Fruit fly (Drosophila melanogaster) whole organism, embryonic: ENCODE results near the gene DopEcR.
A peak's percentile ranks its signal among the peaks of the same experiment; 100 is the strongest.

ENCODE experiments used
- Atf6 ChIP-seq: fragments of 200-800 bp; sonication (Bioruptor generic); IDR thresholded peaks from 2 replicates; pipeline ENCODE4 v1.3.6; 2022; ENCODE audit warnings: missing biosample characterization, missing genetic modification characterization
- Awh ChIP-seq: fragments of 200-800 bp; sonication (Bioruptor generic); IDR thresholded peaks from 2 replicates; pipeline ENCODE4, ENCODE4 v1.3.6; 2022; ENCODE audit warnings: missing biosample characterization, missing genetic modification characterization
- B-H2 ChIP-seq: fragments of 200-800 bp; sonication (Bioruptor generic); optimal IDR thresholded peaks from 2 replicates; lab custom pipeline; 2018; ENCODE audit warnings: missing biosample characterization, mild to moderate bottlenecking, missing genetic modification characterization
- CG12104 ChIP-seq: fragments of 200-800 bp; sonication (Bioruptor generic); optimal IDR thresholded peaks from 3 replicates; lab custom pipeline; 2016; ENCODE audit warnings: missing biosample characterization, missing genetic modification characterization
- CG12391 ChIP-seq: fragments of 200-800 bp; sonication (Bioruptor generic); optimal IDR thresholded peaks from 3 replicates; lab custom pipeline; 2018; ENCODE audit warnings: missing biosample characterization, mild to moderate bottlenecking, missing genetic modification characterization, moderate library complexity
- CG12659 ChIP-seq: fragments of 200-800 bp; sonication (Bioruptor generic); optimal IDR thresholded peaks from 3 replicates; lab custom pipeline; 2017; ENCODE audit warnings: mild to moderate bottlenecking, missing biosample characterization, missing genetic modification reagents, missing genetic modification characterization
- CG12769 ChIP-seq: fragments of 200-800 bp; sonication (Bioruptor generic); optimal IDR thresholded peaks from 2 replicates; lab custom pipeline; 2019; ENCODE audit warnings: missing biosample characterization, mild to moderate bottlenecking, missing genetic modification characterization, moderate library complexity
- CG1603 ChIP-seq: fragments of 200-800 bp; sonication (Bioruptor generic); optimal IDR thresholded peaks from 2 replicates; lab custom pipeline; 2019; ENCODE audit warnings: missing biosample characterization, mild to moderate bottlenecking, missing genetic modification characterization, moderate library complexity
- CG17829 ChIP-seq: fragments of 200-800 bp; optimal IDR thresholded peaks from 2 replicates; lab custom pipeline; 2019; ENCODE audit warnings: missing biosample characterization, mild to moderate bottlenecking, missing genetic modification characterization, moderate library complexity
- CG17912 ChIP-seq: fragments of 200-800 bp; sonication (Bioruptor generic); optimal IDR thresholded peaks from 2 replicates; lab custom pipeline; 2018; ENCODE audit warnings: missing biosample characterization, mild to moderate bottlenecking, missing genetic modification characterization
- CG18011 ChIP-seq: fragments of 200-800 bp; sonication (Bioruptor generic); optimal IDR thresholded peaks from 2 replicates; lab custom pipeline; 2017; ENCODE audit warnings: missing biosample characterization, missing genetic modification characterization, mild to moderate bottlenecking, moderate library complexity, missing genotype
- CG2129 ChIP-seq: fragments of 200-800 bp; sonication (Bioruptor generic); IDR thresholded peaks from 2 replicates; pipeline ENCODE4 v1.3.6; 2022; ENCODE audit warnings: missing biosample characterization, missing genetic modification characterization; ENCODE audit not compliant: partially characterized antibody
- CG2875 ChIP-seq: fragments of 200-800 bp; sonication (Bioruptor generic); optimal IDR thresholded peaks from 2 replicates; lab custom pipeline; 2017; ENCODE audit warnings: missing biosample characterization, mild to moderate bottlenecking, missing genetic modification characterization, missing genetic modification reagents
- CG3281 ChIP-seq: fragments of 200-800 bp; sonication (Bioruptor generic); optimal IDR thresholded peaks from 3 replicates; lab custom pipeline; 2017; ENCODE audit warnings: missing biosample characterization, mild to moderate bottlenecking, missing genetic modification characterization
- CG3407 ChIP-seq: fragments of 200-800 bp; sonication (Bioruptor generic); optimal IDR thresholded peaks from 2 replicates; lab custom pipeline; 2018; ENCODE audit warnings: missing biosample characterization, mild to moderate bottlenecking, missing genetic modification characterization
- CG3838 ChIP-seq: fragments of 200-800 bp; sonication (Bioruptor generic); optimal IDR thresholded peaks from 3 replicates; lab custom pipeline; 2016; ENCODE audit warnings: missing biosample characterization, missing genetic modification characterization
- CG3995 ChIP-seq: fragments of 200-800 bp; sonication (Bioruptor generic); optimal IDR thresholded peaks from 3 replicates; lab custom pipeline; 2016; ENCODE audit warnings: missing biosample characterization, missing genetic modification characterization
- CG7745 ChIP-seq: fragments of 200-800 bp; sonication (Bioruptor generic); optimal IDR thresholded peaks from 2 replicates; lab custom pipeline; 2018; ENCODE audit warnings: missing biosample characterization, mild to moderate bottlenecking, missing genetic modification characterization, moderate library complexity
- CG8924 ChIP-seq: fragments of 200-800 bp; optimal IDR thresholded peaks from 3 replicates; lab custom pipeline; 2019; ENCODE audit warnings: missing biosample characterization, mild to moderate bottlenecking, missing genetic modification characterization, moderate library complexity
- CG9609 ChIP-seq: fragments of 200-800 bp; sonication (Bioruptor generic); optimal IDR thresholded peaks from 3 replicates; lab custom pipeline; 2016; ENCODE audit warnings: missing biosample characterization, missing genetic modification characterization
- CG9932 ChIP-seq: fragments of 200-800 bp; sonication (Bioruptor generic); IDR thresholded peaks from 2 replicates; pipeline ENCODE4 v1.3.6; 2022; ENCODE audit warnings: missing biosample characterization, missing genetic modification characterization
- CkIIα-i1 ChIP-seq: fragments of 200-800 bp; sonication (Bioruptor generic); IDR thresholded peaks from 2 replicates; pipeline ENCODE4 v1.3.6; 2022; ENCODE audit warnings: missing biosample characterization, missing genetic modification characterization
- D ChIP-seq, 2 experiments: fragments of 200-800 bp in 1 of 2; fragments of >200 bp in 1 of 2; sonication (Bioruptor generic) in 1 of 2; optimal IDR thresholded peaks; 2 replicates in 1 of 2; 3 replicates in 1 of 2; lab custom pipeline; 2017; ENCODE audit warnings: mild to moderate bottlenecking in 1 of 2, missing biosample characterization in 1 of 2, missing genetic modification characterization in 1 of 2, missing genetic modification reagents in 1 of 2
- Jarid2 ChIP-seq: fragments of 200-800 bp; sonication (Bioruptor generic); optimal IDR thresholded peaks from 3 replicates; lab custom pipeline; 2017; ENCODE audit warnings: mild to moderate bottlenecking, missing biosample characterization, missing genetic modification reagents, missing genetic modification characterization
- Oli ChIP-seq: fragments of 200-800 bp; sonication (Bioruptor generic); optimal IDR thresholded peaks from 2 replicates; lab custom pipeline; 2018; ENCODE audit warnings: missing biosample characterization, mild to moderate bottlenecking, missing genetic modification characterization, moderate library complexity
- PHDP ChIP-seq: fragments of 200-800 bp; sonication (Bioruptor generic); optimal IDR thresholded peaks from 3 replicates; lab custom pipeline; 2018; ENCODE audit warnings: missing biosample characterization, mild to moderate bottlenecking, missing genetic modification characterization, moderate library complexity
- Xbp1 ChIP-seq: fragments of 200-800 bp; sonication (Bioruptor generic); optimal IDR thresholded peaks from 3 replicates; lab custom pipeline; 2016; ENCODE audit warnings: missing biosample characterization, mild to moderate bottlenecking, missing genetic modification characterization
- ac ChIP-seq: fragments of 200-800 bp; sonication (Bioruptor generic); optimal IDR thresholded peaks from 3 replicates; lab custom pipeline; 2017; ENCODE audit warnings: missing biosample characterization, mild to moderate bottlenecking, missing genetic modification characterization
- crc ChIP-seq: fragments of 200-800 bp; sonication (Bioruptor generic); optimal IDR thresholded peaks from 2 replicates; lab custom pipeline; 2016; ENCODE audit warnings: missing biosample characterization, missing genetic modification characterization
- disco-r ChIP-seq: fragments of 200-800 bp; sonication (Bioruptor generic); optimal IDR thresholded peaks from 2 replicates; lab custom pipeline; 2016; ENCODE audit warnings: missing biosample characterization, missing genetic modification characterization
- dpn ChIP-seq, 2 experiments: fragments of 200-800 bp; sonication (Bioruptor generic); optimal IDR thresholded peaks; 3 replicates each; lab custom pipeline; 2016; ENCODE audit warnings: missing biosample characterization in 2 of 2, missing genetic modification characterization in 2 of 2
- emc ChIP-seq: fragments of 200-800 bp; sonication (Bioruptor generic); optimal IDR thresholded peaks from 2 replicates; lab custom pipeline; 2016; ENCODE audit warnings: missing biosample characterization, missing genetic modification characterization
- eve ChIP-seq, 2 experiments: fragments of >200 bp; optimal IDR thresholded peaks; 2 replicates each; lab custom pipeline; 2017; ENCODE audit warnings: missing biosample characterization in 2 of 2, missing genetic modification characterization in 2 of 2
- fd3F ChIP-seq: fragments of 200-800 bp; sonication (Bioruptor generic); optimal IDR thresholded peaks from 2 replicates; lab custom pipeline; 2018; ENCODE audit warnings: missing biosample characterization, mild to moderate bottlenecking, missing genetic modification characterization, moderate library complexity
- fd64A ChIP-seq: fragments of 200-800 bp; sonication (Bioruptor generic); optimal IDR thresholded peaks from 3 replicates; lab custom pipeline; 2018; ENCODE audit warnings: missing biosample characterization, mild to moderate bottlenecking, missing genetic modification characterization
- hth ChIP-seq: fragments of >200 bp; optimal IDR thresholded peaks from 2 replicates; lab custom pipeline; 2017; ENCODE audit warnings: inconsistent platforms
- kay ChIP-seq: fragments of 200-800 bp; sonication (Bioruptor generic); optimal IDR thresholded peaks from 2 replicates; lab custom pipeline; 2016; ENCODE audit warnings: missing biosample characterization, missing genetic modification characterization
- mld ChIP-seq: fragments of 200-800 bp; sonication (Bioruptor generic); IDR thresholded peaks from 3 replicates; pipeline ENCODE4 v1.3.6; 2022; ENCODE audit warnings: missing biosample characterization, missing genetic modification characterization; ENCODE audit not compliant: partially characterized antibody
- pan ChIP-seq, 4 experiments: fragments of >200 bp in 3 of 4; fragments of 200-800 bp in 1 of 4; sonication (Bioruptor generic) in 1 of 4; optimal IDR thresholded peaks in 3 of 4; IDR thresholded peaks in 1 of 4; 2 replicates each; pipeline versions ENCODE4 v1.3.6 to Lab custom; 2017 to 2022; ENCODE audit warnings: missing biosample characterization in 2 of 4, missing genetic modification characterization in 2 of 4, mixed read lengths in 1 of 4
- ranshi ChIP-seq: fragments of 200-800 bp; sonication (Bioruptor generic); IDR thresholded peaks from 2 replicates; pipeline ENCODE4 v1.3.6; 2022; ENCODE audit warnings: missing biosample characterization, missing genetic modification characterization
- row ChIP-seq: fragments of 200-800 bp; sonication (Bioruptor generic); IDR thresholded peaks from 3 replicates; pipeline ENCODE4 v1.3.6; 2022; ENCODE audit warnings: missing biosample characterization, missing genetic modification characterization
- sens ChIP-seq: fragments of 200-800 bp; sonication (Bioruptor generic); peaks from one replicate; lab custom pipeline; 2016; ENCODE audit warnings: missing biosample characterization, missing genetic modification characterization
- sima ChIP-seq: fragments of 200-800 bp; sonication (Bioruptor generic); optimal IDR thresholded peaks from 2 replicates; lab custom pipeline; 2016; ENCODE audit warnings: missing biosample characterization, missing genetic modification characterization
- sna ChIP-seq: fragments of 200-800 bp; sonication (Bioruptor generic); IDR thresholded peaks from 2 replicates; pipeline ENCODE4 v1.3.6; 2022; ENCODE audit warnings: missing biosample characterization, missing genetic modification characterization; ENCODE audit not compliant: partially characterized antibody
- stwl ChIP-seq: fragments of 200-800 bp; sonication (Bioruptor generic); optimal IDR thresholded peaks from 3 replicates; lab custom pipeline; 2018; ENCODE audit warnings: missing biosample characterization, mild to moderate bottlenecking, missing genetic modification characterization, moderate library complexity
- tap ChIP-seq: fragments of 200-800 bp; optimal IDR thresholded peaks from 3 replicates; lab custom pipeline; 2019; ENCODE audit warnings: missing biosample characterization, mild to moderate bottlenecking, missing genetic modification characterization, moderate library complexity
- tna ChIP-seq: fragments of 200-800 bp; sonication (Bioruptor generic); IDR thresholded peaks from 2 replicates; pipeline ENCODE4 v1.3.6; 2022; ENCODE audit warnings: missing biosample characterization, missing genetic modification characterization; ENCODE audit not compliant: partially characterized antibody
- vvl ChIP-seq: fragments of 200-800 bp; sonication (Bioruptor generic); IDR thresholded peaks from 2 replicates; pipeline ENCODE4 v1.3.6; 2022; ENCODE audit warnings: missing biosample characterization, missing genetic modification characterization
- z ChIP-seq: fragments of 200-800 bp; sonication (Bioruptor generic); IDR thresholded peaks from 3 replicates; pipeline ENCODE4 v1.3.6; 2022; ENCODE audit warnings: missing biosample characterization, missing genetic modification characterization

Gene DopEcR

DNA sequence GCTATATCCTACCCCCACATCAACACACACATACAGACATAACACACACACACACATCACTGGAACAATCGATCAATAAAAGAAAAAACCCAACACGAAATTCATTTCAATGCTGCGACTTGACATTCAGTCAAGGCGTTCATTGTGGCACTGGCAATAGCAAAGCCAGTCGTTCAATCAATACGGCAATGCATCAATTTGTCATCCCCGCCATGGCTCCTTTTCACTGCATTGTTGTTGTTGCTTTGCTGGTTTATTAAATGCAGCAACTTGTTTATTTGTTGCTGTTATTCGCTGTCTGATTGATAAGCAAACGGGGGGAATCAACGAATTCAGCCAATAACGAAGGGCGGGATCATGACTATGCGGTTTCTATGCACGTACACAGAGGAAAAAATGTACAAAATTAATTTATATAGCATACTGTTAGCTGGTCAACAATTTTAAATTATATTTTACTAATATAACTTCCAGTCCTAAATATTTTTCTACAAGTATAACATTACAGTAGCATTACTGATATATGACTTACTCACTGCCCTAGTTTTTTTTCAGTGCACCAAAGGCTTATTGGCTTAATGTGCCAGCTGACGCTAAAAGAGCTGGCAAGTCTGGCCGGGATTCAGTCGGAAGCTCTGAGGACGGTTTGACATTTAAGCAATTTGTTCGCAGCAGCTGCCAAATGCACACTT is 4.4 kb downstream of the DopEcR start (continued):
- TF ChIP-seq fd3F (GFP tag; lab: Kevin White, UChicago) (no peak), CG1603 (tag; lab: Kevin White, UChicago) (peak; percentile 51), pan (optimal IDR thresholded peaks at IDR 0.05; lab: Kevin White, UChicago) (no peak), pan (GFP tag; optimal IDR thresholded peaks at IDR 0.05 in 1 of 2, IDR thresholded peaks at IDR 0.05 in 1 of 2) (peak in 1 of 2 experiments; percentile 49), CG12391 (tag; lab: Kevin White, UChicago) (peak; percentile 2), B-H2 (GFP tag; lab: Kevin White, UChicago) (no peak), sna (no peak), sima (GFP tag; lab: Kevin White, UChicago) (no peak), Jarid2 (GFP tag; lab: Kevin White, UChicago) (no peak), disco-r (no peak), CG12769 (no peak), CG12104 (no peak), CG7745 (tag; lab: Kevin White, UChicago) (no peak), CG17829 (no peak), CG3838 (GFP tag; lab: Kevin White, UChicago) (no peak), Xbp1 (GFP tag; lab: Kevin White, UChicago) (peak; percentile 31), CG3995 (GFP tag; lab: Kevin White, UChicago) (no peak), Oli (tag; lab: Kevin White, UChicago) (peak; percentile 31), tap (peak; percentile 17), CG17912 (GFP tag; lab: Kevin White, UChicago) (no peak), CG18011 (GFP tag; lab: Kevin White, UChicago) (no peak), dpn (GFP tag; optimal IDR thresholded peaks at IDR 0.05; lab: Kevin White, UChicago) (peak in 1 of 2 experiments; percentile 1), CG2129 (GFP tag; lab: Robert Waterston, UW) (no peak), mld (GFP tag; lab: Robert Waterston, UW) (no peak), Awh (no peak), z (no peak), hth (lab: Kevin White, UChicago) (no peak), stwl (tag; lab: Kevin White, UChicago) (no peak), kay (GFP tag; lab: Kevin White, UChicago) (no peak), crc (GFP tag; lab: Kevin White, UChicago) (no peak), fd64A (no peak), CG2875 (no peak), CG8924 (tag; lab: Kevin White, UChicago) (no peak), CkIIα-i1 (GFP tag; lab: Robert Waterston, UW) (no peak), emc (no peak), CG9609 (no peak), tna (no peak), CG3407 (peak; percentile 27), sens (GFP tag; lab: Kevin White, UChicago) (peak; percentile 76), eve (GFP tag; optimal IDR thresholded peaks at IDR 0.05; lab: Kevin White, UChicago) (peak in 1 of 2 experiments; percentile 12), row (GFP tag; lab: Robert Waterston, UW) (peak; percentile 58), D (optimal IDR thresholded peaks at IDR 0.05; lab: Kevin White, UChicago) (no peak), D (GFP tag; optimal IDR thresholded peaks at IDR 0.05; lab: Kevin White, UChicago) (no peak), CG9932 (GFP tag; lab: Robert Waterston, UW) (no peak), vvl (GFP tag; lab: Robert Waterston, UW) (peak; percentile 50; the same call in 1 of the 2 replicates), PHDP (tag; lab: Kevin White, UChicago) (no peak), ac (GFP tag; lab: Kevin White, UChicago) (no peak), CG12659 (no peak), CG3281 (GFP tag; lab: Kevin White, UChicago) (peak; percentile 9), ranshi (GFP tag; lab: Robert Waterston, UW) (no peak), Atf6 (peak; percentile 23; the same call in 1 of the 2 replicates)
